Fruit fly (Drosophila melanogaster) whole organism, adult: ENCODE measurements around the gene velo.

Source experiments
- CG5204 ChIP-seq: fragments of 200-800 bp; sonication (Bioruptor generic); optimal IDR thresholded peaks from 2 replicates; lab custom pipeline; 2016; ENCODE audit warnings: missing biosample characterization, missing genetic modification characterization
- CG7045 ChIP-seq: fragments of 200-800 bp; sonication (Bioruptor generic); optimal IDR thresholded peaks from 2 replicates; lab custom pipeline; 2017; ENCODE audit warnings: missing biosample characterization, mild to moderate bottlenecking, missing genetic modification characterization
- Clk ChIP-seq: fragments of 200-800 bp; sonication (Bioruptor generic); optimal IDR thresholded peaks from 2 replicates; lab custom pipeline; 2017; ENCODE audit warnings: missing biosample characterization, missing genetic modification characterization
- pad ChIP-seq: fragments of 200-800 bp; sonication (Bioruptor generic); optimal IDR thresholded peaks from 3 replicates; lab custom pipeline; 2017; ENCODE audit warnings: missing biosample characterization, missing genetic modification characterization, mild to moderate bottlenecking, moderate library complexity, missing genetic modification reagents

- TF ChIP-seq pad (GFP tag; lab: Kevin White, UChicago) (no peak), CG7045 (GFP tag; lab: Kevin White, UChicago) (no peak), Clk (no peak), CG5204 (GFP tag; lab: Kevin White, UChicago) (no peak)
These were observed 26.8 kb upstream of the velo start for dm6 chr3L:6779398-6779797.
